Fruit fly (Drosophila melanogaster): ENCODE data around the gene CG6664.

CG6664 gene

DNA sequence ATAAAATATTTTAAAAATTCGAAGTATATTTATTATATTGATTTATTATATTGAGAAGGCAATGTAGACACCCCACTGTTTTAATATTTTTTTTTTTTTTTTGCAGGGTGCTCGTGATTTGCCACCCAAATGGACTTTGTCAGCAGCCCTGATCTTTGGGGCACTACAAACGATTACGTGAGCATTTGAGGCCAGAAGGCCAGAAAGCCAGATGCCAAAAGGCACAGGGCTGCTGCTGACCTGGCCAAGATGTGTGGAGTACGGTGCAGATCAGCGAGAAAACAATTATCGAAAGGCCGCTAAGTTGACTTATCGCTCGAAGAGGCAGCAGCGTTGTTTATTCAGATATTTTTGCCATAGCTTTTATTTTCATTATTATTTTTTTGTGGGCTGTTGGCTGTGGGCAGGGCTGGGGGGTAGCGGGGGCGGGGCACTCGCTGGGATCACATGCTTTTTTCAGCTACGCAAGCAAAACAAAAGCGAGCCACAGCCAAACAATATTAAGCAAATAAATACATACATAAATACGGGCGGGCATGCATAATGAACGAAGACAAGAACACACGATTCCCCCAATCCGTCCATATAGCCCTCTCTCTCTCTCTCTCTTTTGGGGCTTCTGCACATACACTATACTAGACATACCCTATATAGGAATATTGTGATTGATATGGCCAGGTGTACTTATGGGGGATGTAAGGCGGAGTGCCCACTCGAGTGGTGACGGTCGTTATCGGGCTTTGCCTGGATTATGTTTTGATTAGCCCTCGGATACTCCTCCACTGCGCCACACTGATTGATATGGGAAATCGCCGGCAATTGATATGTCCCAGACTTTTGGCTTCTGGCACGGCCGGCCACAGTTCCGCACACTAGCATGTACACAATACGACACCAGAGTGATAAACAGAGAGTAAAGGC, 12.5 kb downstream of the CG6664 start (continued):
- TF ChIP-seq vvl (GFP tag; IDR thresholded peaks at IDR 0.05) (peak; percentile 46; the same call in 1 of the 2 replicates), CG10959 (GFP tag; IDR thresholded peaks at IDR 0.05) (no peak), hth (optimal IDR thresholded peaks at IDR 0.05) (no peak), CG10147 (GFP tag; optimal IDR thresholded peaks at IDR 0.05) (peak; percentile 42), peb (GFP tag; IDR thresholded peaks at IDR 0.05) (no peak), gcm2 (GFP tag; optimal IDR thresholded peaks at IDR 0.05) (no peak), CG13287 (GFP tag; IDR thresholded peaks at IDR 0.05; ENCODE audit: partially characterized antibody) (no peak), H15 (GFP tag; IDR thresholded peaks at IDR 0.05) (0 out of 3 replicates have a peak, but pooled peaks have one; percentile 28), fu2 (GFP tag; optimal IDR thresholded peaks at IDR 0.05) (no peak), Rfx (GFP tag; IDR thresholded peaks at IDR 0.05) (peak; percentile 41; the same call in 1 of the 2 replicates), BEAF-32 (GFP tag; optimal IDR thresholded peaks at IDR 0.05) (no peak), z (GFP tag; IDR thresholded peaks at IDR 0.05) (0 out of 3 replicates have a peak, but pooled peaks have one; percentile 33), Spps (tag; optimal IDR thresholded peaks at IDR 0.05) (no peak), BtbVII (GFP tag; optimal IDR thresholded peaks at IDR 0.05) (peak; percentile 57), Hand (GFP tag; optimal IDR thresholded peaks at IDR 0.05) (no peak), CG8290 (GFP tag; optimal IDR thresholded peaks at IDR 0.05) (no peak), CG8290 (tag; optimal IDR thresholded peaks at IDR 0.05) (peak in 1 of 2 experiments; percentile 2), Lim3 (GFP tag; IDR thresholded peaks at IDR 0.05) (no peak), kah (GFP tag; optimal IDR thresholded peaks at IDR 0.05) (no peak), vnd (GFP tag; IDR thresholded peaks at IDR 0.05; ENCODE audit: partially characterized antibody) (peak; percentile 69; the same call in 2 of the 3 replicates), chm (GFP tag; IDR thresholded peaks at IDR 0.05) (0 out of 2 replicates have a peak, but pooled peaks have one; percentile 19), Bdp1 (GFP tag; optimal IDR thresholded peaks at IDR 0.05) (no peak), ewg (GFP tag; optimal IDR thresholded peaks at IDR 0.05) (no peak), CG31224 (GFP tag; IDR thresholded peaks at IDR 0.05) (peak; percentile 5; the same call in 1 of the 2 replicates), CG42726 (GFP tag; IDR thresholded peaks at IDR 0.05; ENCODE audit: partially characterized antibody) (no peak), CG5953 (GFP tag; IDR thresholded peaks at IDR 0.05) (0 out of 2 replicates have a peak, but pooled peaks have one; percentile 4), Adf1 (GFP tag; IDR thresholded peaks at IDR 0.05) (peak; percentile 31; the same call in 1 of the 2 replicates), Sin3A (optimal IDR thresholded peaks at IDR 0.05) (no peak), esg (GFP tag; conservative IDR thresholded peaks at IDR 0.05) (no peak), CG11695 (GFP tag; IDR thresholded peaks at IDR 0.05) (peak; percentile 33; the same call in 2 of the 3 replicates), HLHmδ (GFP tag; optimal IDR thresholded peaks at IDR 0.05) (no peak), tna (GFP tag; IDR thresholded peaks at IDR 0.05; ENCODE audit: partially characterized antibody) (no peak), CG13894 (tag; optimal IDR thresholded peaks at IDR 0.05) (peak; percentile 77), CG14050 (GFP tag; IDR thresholded peaks at IDR 0.05) (no peak), exex (tag; optimal IDR thresholded peaks at IDR 0.05) (peak; percentile 96), CG6765 (GFP tag; optimal IDR thresholded peaks at IDR 0.05) (peak; percentile 68), chinmo (GFP tag; IDR thresholded peaks at IDR 0.05; ENCODE audit: partially characterized antibody) (peak; percentile 91; the same call in 2 of the 4 replicates), crol (GFP tag; IDR thresholded peaks at IDR 0.05) (peak; percentile 82), CG12155 (GFP tag; optimal IDR thresholded peaks at IDR 0.05) (no peak), Xrp1 (GFP tag; IDR thresholded peaks at IDR 0.05) (peak; percentile 28), Trl (optimal IDR thresholded peaks at IDR 0.05) (peak in 1 of 2 experiments; percentile 21), Trl (GFP tag; optimal IDR thresholded peaks at IDR 0.05) (no peak), CG18619 (GFP tag; optimal IDR thresholded peaks at IDR 0.05) (no peak), sob (GFP tag; IDR thresholded peaks at IDR 0.05) (0 out of 2 replicates have a peak, but pooled peaks have one; percentile 8), CG8089 (GFP tag; optimal IDR thresholded peaks at IDR 0.05) (no peak), pita (GFP tag; optimal IDR thresholded peaks at IDR 0.05) (no peak), CG10565 (GFP tag; optimal IDR thresholded peaks at IDR 0.05) (no peak), Fer1 (GFP tag; optimal IDR thresholded peaks at IDR 0.05) (peak; percentile 42), mirr (GFP tag; optimal IDR thresholded peaks at IDR 0.05) (peak; percentile 84)
